Fruit fly (Drosophila melanogaster): ENCODE measurements around the gene CG5880.

CG5880 gene

DNA sequence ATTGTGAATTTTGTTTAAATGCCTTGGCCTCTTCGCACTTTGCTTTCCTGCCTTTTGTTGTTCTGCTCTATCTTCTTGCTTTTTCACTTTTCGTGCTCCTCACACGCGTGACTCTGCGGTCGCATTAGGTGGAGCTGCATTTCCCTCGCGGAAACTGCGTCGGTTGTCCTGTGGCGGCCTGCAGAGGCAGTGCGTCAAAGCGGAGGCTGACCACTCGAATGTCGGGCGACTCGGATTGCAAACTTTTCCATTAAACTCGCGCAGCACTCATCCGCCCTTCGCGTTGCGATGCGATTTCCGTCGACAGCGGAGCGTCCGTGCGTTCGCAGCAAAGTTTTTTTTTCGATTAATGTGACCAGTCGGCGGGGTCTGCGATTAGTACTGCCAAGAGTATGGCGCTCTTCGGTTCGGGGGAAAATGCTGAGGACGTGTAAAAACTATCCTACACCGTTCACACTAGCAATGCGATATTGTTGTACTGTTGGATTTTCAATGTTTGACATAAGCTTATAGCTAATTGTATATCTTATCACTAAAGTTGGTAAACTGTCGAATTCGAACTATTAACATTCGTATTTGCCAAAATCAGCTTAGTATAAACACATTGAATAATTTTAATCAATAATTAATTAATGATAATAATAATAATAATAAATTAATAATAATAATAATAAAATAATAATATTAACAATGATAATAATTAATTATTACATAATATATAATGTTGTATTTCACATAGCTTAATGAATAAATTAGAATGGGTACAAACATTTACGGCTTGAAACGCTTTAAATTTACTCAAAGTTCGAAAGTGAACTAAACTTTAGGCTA is 34.4 kb downstream of the CG5880 start, which contains the start of gene CG6051 (continued):
- no peak for TF ChIP-seq CG11696 (GFP tag; IDR thresholded peaks at IDR 0.05)
- no peak for TF ChIP-seq gsb-n (tag; optimal IDR thresholded peaks at IDR 0.05)
- TF ChIP-seq gfzf (GFP tag; optimal IDR thresholded peaks at IDR 0.05) = peak; percentile 79
- TF ChIP-seq dysf (GFP tag; IDR thresholded peaks at IDR 0.05) = no peak
- no peak for TF ChIP-seq gt (GFP tag; IDR thresholded peaks at IDR 0.05)
- TF ChIP-seq bowl (GFP tag; IDR thresholded peaks at IDR 0.05) = no peak
- no peak for TF ChIP-seq HLH4C (GFP tag; IDR thresholded peaks at IDR 0.05; ENCODE audit: partially characterized antibody)
- no peak for TF ChIP-seq CG11085 (GFP tag; IDR thresholded peaks at IDR 0.05)
- peak; percentile 94 for TF ChIP-seq Jarid2 (GFP tag; optimal IDR thresholded peaks at IDR 0.05)
- peak; percentile 22 for TF ChIP-seq exex (tag; optimal IDR thresholded peaks at IDR 0.05)
- no peak for TF ChIP-seq Rfx (GFP tag; IDR thresholded peaks at IDR 0.05)
- TF ChIP-seq CG4424 (GFP tag; optimal IDR thresholded peaks at IDR 0.05) = peak; percentile 57
- TF ChIP-seq CrebB (tag; optimal IDR thresholded peaks at IDR 0.05) = peak; percentile 30
- TF ChIP-seq corto (GFP tag; optimal IDR thresholded peaks at IDR 0.05) = no peak
- no peak for TF ChIP-seq E2f2 (GFP tag; IDR thresholded peaks at IDR 0.05)
- TF ChIP-seq caup (GFP tag; optimal IDR thresholded peaks at IDR 0.05; ENCODE audit: severe bottlenecking) = peak; percentile 65
- peak; percentile 55 for TF ChIP-seq CG8281 (tag; optimal IDR thresholded peaks at IDR 0.05)
- TF ChIP-seq seq (GFP tag; IDR thresholded peaks at IDR 0.05) = no peak
- no peak for TF ChIP-seq Bgb (GFP tag; IDR thresholded peaks at IDR 0.05; ENCODE audit: partially characterized antibody)
- peak; percentile 97 for TF ChIP-seq CG7357 (GFP tag; IDR thresholded peaks at IDR 0.05)
- TF ChIP-seq Xrp1 (GFP tag; IDR thresholded peaks at IDR 0.05) = no peak
- TF ChIP-seq CG10959 (GFP tag; IDR thresholded peaks at IDR 0.05) = no peak
- peak; percentile 48 for TF ChIP-seq CG8944 (GFP tag; optimal IDR thresholded peaks at IDR 0.05)
- no peak for TF ChIP-seq CG1529 (GFP tag; optimal IDR thresholded peaks at IDR 0.05)
- TF ChIP-seq Asciz (GFP tag; optimal IDR thresholded peaks at IDR 0.05) = peak; percentile 70
- TF ChIP-seq ranshi (GFP tag; IDR thresholded peaks at IDR 0.05) = no peak
- no peak for TF ChIP-seq luna (GFP tag; optimal IDR thresholded peaks at IDR 0.05)
- no peak for TF ChIP-seq Oaz (GFP tag; IDR thresholded peaks at IDR 0.05)
- TF ChIP-seq vnd (GFP tag; IDR thresholded peaks at IDR 0.05; ENCODE audit: partially characterized antibody) = no peak
- no peak for TF ChIP-seq Atf6 (GFP tag; IDR thresholded peaks at IDR 0.05)
- peak; percentile 35 for TF ChIP-seq CG11398 (GFP tag; optimal IDR thresholded peaks at IDR 0.05)
- TF ChIP-seq CG1647 (GFP tag; optimal IDR thresholded peaks at IDR 0.05) = peak; percentile 17
- no peak for TF ChIP-seq sob (GFP tag; IDR thresholded peaks at IDR 0.05)
- TF ChIP-seq sd (tag; optimal IDR thresholded peaks at IDR 0.05) = no peak
- TF ChIP-seq sima (GFP tag; optimal IDR thresholded peaks at IDR 0.05) = no peak
- peak; percentile 21 for TF ChIP-seq CG15696 (tag; optimal IDR thresholded peaks at IDR 0.05)
- TF ChIP-seq salm (tag; optimal IDR thresholded peaks at IDR 0.05) = no peak
- no peak for TF ChIP-seq Optix (GFP tag; IDR thresholded peaks at IDR 0.05)
- no peak for TF ChIP-seq Mrtf (GFP tag; IDR thresholded peaks at IDR 0.05)
- no peak for TF ChIP-seq ro (GFP tag; IDR thresholded peaks at IDR 0.05)
- TF ChIP-seq CG31224 (GFP tag; IDR thresholded peaks at IDR 0.05) = no peak
- TF ChIP-seq gcm2 (GFP tag; optimal IDR thresholded peaks at IDR 0.05) = no peak
- no peak for TF ChIP-seq CG17361 (GFP tag; IDR thresholded peaks at IDR 0.05)
- peak; percentile 9 for TF ChIP-seq CG2875 (GFP tag; optimal IDR thresholded peaks at IDR 0.05)
- peak; percentile 33 for TF ChIP-seq ATbp (GFP tag; optimal IDR thresholded peaks at IDR 0.05)
- TF ChIP-seq MBD-R2 (GFP tag; IDR thresholded peaks at IDR 0.05) = no peak
- TF ChIP-seq CG12071 (GFP tag; optimal IDR thresholded peaks at IDR 0.05) = peak; percentile 55
- peak; percentile 58 for TF ChIP-seq CG10431 (GFP tag; optimal IDR thresholded peaks at IDR 0.05)
- TF ChIP-seq tx (GFP tag; optimal IDR thresholded peaks at IDR 0.05) = peak; percentile 34
- no peak for TF ChIP-seq CG8765 (GFP tag; IDR thresholded peaks at IDR 0.05)

All from whole organism, embryonic.